Worm (Caenorhabditis elegans) whole organism, mixed stage, embryonic: ENCODE results near the gene C28C12.1.

Experiments used
- drap-1 ChIP-seq: fragments of 200-800 bp; sonication (Bioruptor generic); optimal IDR thresholded peaks from 3 replicates; lab custom pipeline; 2018; ENCODE audit warnings: mild to moderate bottlenecking, missing genetic modification characterization, missing compliant biosample characterization
- flh-1 ChIP-seq: fragments of 200-800 bp; sonication (Bioruptor generic); optimal IDR thresholded peaks from 2 replicates; lab custom pipeline; 2018; ENCODE audit warnings: mild to moderate bottlenecking, missing genetic modification characterization, moderate library complexity, missing compliant biosample characterization
- lin-13 ChIP-seq: fragments of 150-350 bp; optimal IDR thresholded peaks from 2 replicates; lab custom pipeline; 2014; ENCODE audit warnings: missing biosample characterization, missing genetic modification characterization
- lsy-2 ChIP-seq: fragments of 150-350 bp; optimal IDR thresholded peaks from 2 replicates; lab custom pipeline; 2014; ENCODE audit warnings: missing biosample characterization, missing genetic modification characterization
- mab-5 ChIP-seq: fragments of 150-350 bp; optimal IDR thresholded peaks from 2 replicates; lab custom pipeline; 2014; ENCODE audit warnings: missing biosample characterization, missing genetic modification characterization
- mep-1 ChIP-seq: fragments of 150-350 bp; optimal IDR thresholded peaks from 2 replicates; lab custom pipeline; 2017; ENCODE audit warnings: missing biosample characterization, missing genetic modification reagents, missing genetic modification characterization, inconsistent platforms
- nhr-12 ChIP-seq: fragments of 150-350 bp; optimal IDR thresholded peaks from 2 replicates; lab custom pipeline; 2014; ENCODE audit warnings: missing biosample characterization, missing genetic modification characterization
- nhr-237 ChIP-seq: fragments of 150-350 bp; optimal IDR thresholded peaks from 2 replicates; lab custom pipeline; 2014; ENCODE audit warnings: missing biosample characterization, missing genetic modification characterization
- nhr-28 ChIP-seq: fragments of 150-350 bp; optimal IDR thresholded peaks from 2 replicates; lab custom pipeline; 2014; ENCODE audit warnings: missing biosample characterization, missing genetic modification characterization
- nhr-76 ChIP-seq: sonication (generic microtip); optimal IDR thresholded peaks from 2 replicates; lab custom pipeline; 2017; ENCODE audit warnings: missing biosample characterization, missing genetic modification characterization
- snpc-4 ChIP-seq: fragments of 150-350 bp; optimal IDR thresholded peaks from 2 replicates; lab custom pipeline; 2014; ENCODE audit warnings: missing biosample characterization, missing genetic modification characterization
- unc-39 ChIP-seq: fragments of 150-350 bp; optimal IDR thresholded peaks from 2 replicates; lab custom pipeline; 2014; ENCODE audit warnings: missing biosample characterization, missing genetic modification characterization
- unc-62 ChIP-seq: fragments of 150-350 bp; optimal IDR thresholded peaks from 2 replicates; lab custom pipeline; 2014; ENCODE audit warnings: missing biosample characterization, missing genetic modification reagents, missing genetic modification characterization
- ztf-11 ChIP-seq: fragments of 150-350 bp; optimal IDR thresholded peaks from 2 replicates; lab custom pipeline; 2014; ENCODE audit warnings: missing biosample characterization, missing genetic modification characterization

DNA sequence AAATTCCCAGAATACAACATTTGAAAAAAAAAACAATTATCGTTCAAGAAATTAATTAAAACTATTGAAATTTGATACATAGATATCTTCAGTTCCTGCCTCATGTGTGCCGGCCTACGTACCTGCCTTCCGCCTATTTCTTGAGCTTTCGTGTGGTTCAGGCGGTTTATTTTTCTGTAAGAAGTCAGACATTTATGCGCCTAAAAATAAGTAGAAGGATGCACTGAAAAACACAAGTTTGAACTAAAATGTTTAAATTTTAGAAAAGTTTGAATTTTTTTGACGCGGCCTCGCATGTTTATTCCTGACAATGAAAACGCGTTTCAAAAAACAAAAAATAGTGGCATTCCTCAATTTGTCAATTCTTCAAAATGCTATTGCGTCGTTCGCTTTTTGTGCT, 27.7 kb upstream of the C28C12.1 start, which contains the start of gene C28C12.11:
- TF ChIP-seq nhr-237 (tag; lab: Kevin White, UChicago) (no peak), ztf-11 (no peak), snpc-4 (no peak), lin-13 (no peak), drap-1 (GFP tag; lab: Kevin White, UChicago) (no peak), unc-62 (GFP tag; lab: Kevin White, UChicago) (no peak), flh-1 (no peak), unc-39 (tag; lab: Kevin White, UChicago) (no peak), nhr-12 (tag; lab: Kevin White, UChicago) (no peak), mep-1 (no peak), nhr-28 (tag; lab: Kevin White, UChicago) (no peak), mab-5 (no peak), lsy-2 (tag; lab: Kevin White, UChicago) (no peak), nhr-76 (tag; lab: Kevin White, UChicago) (no peak)
